Fruit fly (Drosophila melanogaster) whole organism, embryonic: ENCODE measurements around the gene GluRIIE.

Experiments used
- Asciz ChIP-seq: fragments of 200-800 bp; sonication (Bioruptor generic); optimal IDR thresholded peaks from 2 replicates; lab custom pipeline; 2017; ENCODE audit warnings: missing biosample characterization, mild to moderate bottlenecking, missing genetic modification characterization, missing genetic modification reagents
- Atf-2 ChIP-seq: fragments of 200-800 bp; sonication (Bioruptor generic); optimal IDR thresholded peaks from 2 replicates; lab custom pipeline; 2016; ENCODE audit warnings: missing biosample characterization, missing genetic modification characterization
- CG11695 ChIP-seq: fragments of 200-800 bp; sonication (Bioruptor generic); IDR thresholded peaks from 3 replicates; pipeline ENCODE4 v1.3.6; 2022; ENCODE audit warnings: missing biosample characterization, missing genetic modification characterization
- CG11723 ChIP-seq: fragments of 200-800 bp; sonication (Bioruptor generic); optimal IDR thresholded peaks from 2 replicates; lab custom pipeline; 2017; ENCODE audit warnings: missing biosample characterization, mild to moderate bottlenecking, missing genetic modification characterization
- CG12659 ChIP-seq: fragments of 200-800 bp; sonication (Bioruptor generic); optimal IDR thresholded peaks from 3 replicates; lab custom pipeline; 2017; ENCODE audit warnings: mild to moderate bottlenecking, missing biosample characterization, missing genetic modification reagents, missing genetic modification characterization
- CG13123 ChIP-seq: fragments of 200-800 bp; sonication (Bioruptor generic); optimal IDR thresholded peaks from 2 replicates; lab custom pipeline; 2016; ENCODE audit warnings: missing biosample characterization, missing genetic modification characterization
- CG13624 ChIP-seq: fragments of 200-800 bp; sonication (Bioruptor generic); optimal IDR thresholded peaks from 2 replicates; lab custom pipeline; 2016; ENCODE audit warnings: missing biosample characterization, missing genetic modification characterization
- CG14667 ChIP-seq: fragments of 200-800 bp; sonication (Bioruptor generic); IDR thresholded peaks from 2 replicates; pipeline ENCODE4 v1.3.6; 2022; ENCODE audit warnings: missing biosample characterization, missing genetic modification characterization
- CG15269 ChIP-seq: fragments of 200-800 bp; sonication (Bioruptor generic); optimal IDR thresholded peaks from 2 replicates; lab custom pipeline; 2018; ENCODE audit warnings: missing biosample characterization, mild to moderate bottlenecking, missing genetic modification characterization, moderate library complexity
- CG1602 ChIP-seq: fragments of 200-800 bp; sonication (Bioruptor generic); optimal IDR thresholded peaks from 3 replicates; lab custom pipeline; 2016; ENCODE audit warnings: missing biosample characterization, missing genetic modification characterization
- CG1603 ChIP-seq: fragments of 200-800 bp; sonication (Bioruptor generic); optimal IDR thresholded peaks from 2 replicates; lab custom pipeline; 2019; ENCODE audit warnings: missing biosample characterization, mild to moderate bottlenecking, missing genetic modification characterization, moderate library complexity
- CG17361 ChIP-seq: fragments of 200-800 bp; sonication (Bioruptor generic); IDR thresholded peaks from 3 replicates; pipeline ENCODE4 v1.3.6; 2022; ENCODE audit warnings: missing biosample characterization, missing genetic modification characterization
- CG18262 ChIP-seq: fragments of 200-800 bp; optimal IDR thresholded peaks from 3 replicates; lab custom pipeline; 2019; ENCODE audit warnings: missing biosample characterization, mild to moderate bottlenecking, missing genetic modification characterization, moderate library complexity
- CG18619 ChIP-seq: fragments of 200-800 bp; sonication (Bioruptor generic); optimal IDR thresholded peaks from 3 replicates; lab custom pipeline; 2017; ENCODE audit warnings: missing biosample characterization, mild to moderate bottlenecking, missing genetic modification characterization
- CG2889 ChIP-seq: fragments of 200-800 bp; sonication (Bioruptor generic); IDR thresholded peaks from 3 replicates; pipeline ENCODE4 v1.3.6; 2022; ENCODE audit warnings: missing biosample characterization, missing genetic modification characterization
- CG30431 ChIP-seq: fragments of 200-800 bp; sonication (Bioruptor generic); optimal IDR thresholded peaks from 2 replicates; lab custom pipeline; 2017; ENCODE audit warnings: missing biosample characterization, missing genetic modification characterization
- CG4707 ChIP-seq: fragments of 200-800 bp; sonication (Bioruptor generic); optimal IDR thresholded peaks from 2 replicates; lab custom pipeline; 2018; ENCODE audit warnings: missing biosample characterization, mild to moderate bottlenecking, missing genetic modification characterization, moderate library complexity
- CG5245 ChIP-seq: fragments of 200-800 bp; sonication (Bioruptor generic); optimal IDR thresholded peaks from 3 replicates; lab custom pipeline; 2016; ENCODE audit warnings: missing biosample characterization, missing genetic modification characterization
- CG6683 ChIP-seq: fragments of 200-800 bp; sonication (Bioruptor generic); optimal IDR thresholded peaks from 2 replicates; lab custom pipeline; 2017; ENCODE audit warnings: missing biosample characterization, mild to moderate bottlenecking, missing genetic modification characterization, missing genetic modification reagents
- CG7372 ChIP-seq: fragments of 200-800 bp; sonication (Bioruptor generic); IDR thresholded peaks from 2 replicates; pipeline ENCODE4 v1.3.6; 2022; ENCODE audit warnings: missing biosample characterization, missing genetic modification characterization
- CG7556 ChIP-seq: fragments of 200-800 bp; sonication (Bioruptor generic); optimal IDR thresholded peaks from 2 replicates; lab custom pipeline; 2017; ENCODE audit warnings: missing biosample characterization, mild to moderate bottlenecking, missing genetic modification characterization
- CG8281 ChIP-seq: fragments of 200-800 bp; sonication (Bioruptor generic); optimal IDR thresholded peaks from 2 replicates; lab custom pipeline; 2018; ENCODE audit warnings: missing biosample characterization, mild to moderate bottlenecking, missing genetic modification characterization, moderate library complexity
- Ets65A ChIP-seq: fragments of 200-800 bp; sonication (Bioruptor generic); peaks from one replicate; lab custom pipeline; 2016; ENCODE audit warnings: missing biosample characterization, missing genetic modification characterization
- Fer2 ChIP-seq: fragments of 200-800 bp; sonication (Bioruptor generic); optimal IDR thresholded peaks from 2 replicates; lab custom pipeline; 2018; ENCODE audit warnings: missing biosample characterization, mild to moderate bottlenecking, missing genetic modification characterization, moderate library complexity
- HLH54F ChIP-seq: fragments of 200-800 bp; sonication (Bioruptor generic); optimal IDR thresholded peaks from 3 replicates; lab custom pipeline; 2016; ENCODE audit warnings: missing biosample characterization, missing genetic modification characterization
- Pdp1 ChIP-seq, 2 experiments: fragments of 200-800 bp; sonication (Bioruptor generic); optimal IDR thresholded peaks; 3 replicates each; lab custom pipeline; 2016; ENCODE audit warnings: missing biosample characterization in 2 of 2, missing genetic modification characterization in 2 of 2, mild to moderate bottlenecking in 1 of 2, moderate library complexity in 1 of 2
- Side ChIP-seq: fragments of 200-800 bp; sonication (Bioruptor generic); optimal IDR thresholded peaks from 2 replicates; lab custom pipeline; 2016; ENCODE audit warnings: missing biosample characterization, missing genetic modification characterization
- Sin3A ChIP-seq: fragments of >200 bp; optimal IDR thresholded peaks from 2 replicates; lab custom pipeline; 2018
- Sox100B ChIP-seq: fragments of 200-800 bp; sonication (Bioruptor generic); optimal IDR thresholded peaks from 3 replicates; lab custom pipeline; 2018; ENCODE audit warnings: missing biosample characterization, mild to moderate bottlenecking, missing genetic modification characterization
- ap ChIP-seq: fragments of 200-800 bp; sonication (Bioruptor generic); IDR thresholded peaks from 2 replicates; pipeline ENCODE4 v1.3.6; 2022; ENCODE audit warnings: missing biosample characterization, missing genetic modification characterization
- ci ChIP-seq: fragments of 200-800 bp; sonication (Bioruptor generic); IDR thresholded peaks from 3 replicates; pipeline ENCODE4 v1.3.6; 2022; ENCODE audit warnings: missing biosample characterization, missing genetic modification characterization
- corto ChIP-seq: fragments of 200-800 bp; sonication (Bioruptor generic); optimal IDR thresholded peaks from 2 replicates; lab custom pipeline; 2016; ENCODE audit warnings: missing biosample characterization, mild to moderate bottlenecking, missing genetic modification characterization, moderate library complexity
- danr ChIP-seq: fragments of 200-800 bp; sonication (Bioruptor generic); IDR thresholded peaks from 2 replicates; pipeline ENCODE4 v1.3.6; 2022; ENCODE audit warnings: missing biosample characterization, missing genetic modification characterization
- dati ChIP-seq: fragments of 200-800 bp; sonication (Bioruptor generic); IDR thresholded peaks from 2 replicates; pipeline ENCODE4 v1.3.6; 2022; ENCODE audit warnings: missing biosample characterization, missing genetic modification characterization
- eve ChIP-seq, 2 experiments: fragments of >200 bp; optimal IDR thresholded peaks; 2 replicates each; lab custom pipeline; 2017; ENCODE audit warnings: missing biosample characterization in 2 of 2, missing genetic modification characterization in 2 of 2
- fd3F ChIP-seq: fragments of 200-800 bp; sonication (Bioruptor generic); optimal IDR thresholded peaks from 2 replicates; lab custom pipeline; 2018; ENCODE audit warnings: missing biosample characterization, mild to moderate bottlenecking, missing genetic modification characterization, moderate library complexity
- fd64A ChIP-seq: fragments of 200-800 bp; sonication (Bioruptor generic); optimal IDR thresholded peaks from 3 replicates; lab custom pipeline; 2018; ENCODE audit warnings: missing biosample characterization, mild to moderate bottlenecking, missing genetic modification characterization
- lov ChIP-seq, 2 experiments: fragments of 200-800 bp in 1 of 2; fragments of >200 bp in 1 of 2; sonication (Bioruptor generic) in 1 of 2; IDR thresholded peaks in 1 of 2; optimal IDR thresholded peaks in 1 of 2; 2 replicates in 1 of 2; 3 replicates in 1 of 2; pipeline versions ENCODE4 v1.3.6 to Lab custom; 2017 to 2022; ENCODE audit warnings: missing biosample characterization in 1 of 2, missing genetic modification characterization in 1 of 2
- luna ChIP-seq: fragments of 200-800 bp; sonication (Bioruptor generic); optimal IDR thresholded peaks from 2 replicates; lab custom pipeline; 2016; ENCODE audit warnings: missing biosample characterization, missing genetic modification characterization
- nerfin-2 ChIP-seq: fragments of 200-800 bp; sonication (Bioruptor generic); IDR thresholded peaks from 2 replicates; pipeline ENCODE4 v1.3.6; 2022; ENCODE audit warnings: missing biosample characterization, missing genetic modification characterization; ENCODE audit not compliant: partially characterized antibody
- onecut ChIP-seq: fragments of 200-800 bp; sonication (Bioruptor generic); IDR thresholded peaks from 2 replicates; pipeline ENCODE4 v1.3.6; 2022; ENCODE audit warnings: missing biosample characterization, missing genetic modification characterization
- p53 ChIP-seq: fragments of 200-800 bp; sonication (Bioruptor generic); optimal IDR thresholded peaks from 2 replicates; lab custom pipeline; 2016; ENCODE audit warnings: missing biosample characterization, missing genetic modification characterization
- phol ChIP-seq: fragments of 200-800 bp; sonication (Bioruptor generic); optimal IDR thresholded peaks from 3 replicates; lab custom pipeline; 2018; ENCODE audit warnings: missing biosample characterization, mild to moderate bottlenecking, missing genetic modification characterization, moderate library complexity
- pita ChIP-seq: fragments of 200-800 bp; sonication (Bioruptor generic); optimal IDR thresholded peaks from 2 replicates; lab custom pipeline; 2017; ENCODE audit warnings: missing biosample characterization, mild to moderate bottlenecking, missing genetic modification characterization
- pros ChIP-seq: fragments of 200-800 bp; sonication (Bioruptor generic); optimal IDR thresholded peaks from 3 replicates; lab custom pipeline; 2019; ENCODE audit warnings: missing biosample characterization, mild to moderate bottlenecking, missing genetic modification characterization, moderate library complexity
- sr ChIP-seq: fragments of 200-800 bp; sonication (Bioruptor generic); IDR thresholded peaks from 3 replicates; pipeline ENCODE4 v1.3.6; 2022; ENCODE audit warnings: missing biosample characterization, missing genetic modification characterization
- wek ChIP-seq: fragments of 200-800 bp; sonication (Bioruptor generic); optimal IDR thresholded peaks from 3 replicates; lab custom pipeline; 2018; ENCODE audit warnings: missing biosample characterization, mild to moderate bottlenecking, missing genetic modification characterization, moderate library complexity
- zen ChIP-seq: fragments of 200-800 bp; sonication (Bioruptor generic); optimal IDR thresholded peaks from 3 replicates; lab custom pipeline; 2018; ENCODE audit warnings: missing biosample characterization, mild to moderate bottlenecking, missing genetic modification characterization, moderate library complexity

GluRIIE gene

DNA sequence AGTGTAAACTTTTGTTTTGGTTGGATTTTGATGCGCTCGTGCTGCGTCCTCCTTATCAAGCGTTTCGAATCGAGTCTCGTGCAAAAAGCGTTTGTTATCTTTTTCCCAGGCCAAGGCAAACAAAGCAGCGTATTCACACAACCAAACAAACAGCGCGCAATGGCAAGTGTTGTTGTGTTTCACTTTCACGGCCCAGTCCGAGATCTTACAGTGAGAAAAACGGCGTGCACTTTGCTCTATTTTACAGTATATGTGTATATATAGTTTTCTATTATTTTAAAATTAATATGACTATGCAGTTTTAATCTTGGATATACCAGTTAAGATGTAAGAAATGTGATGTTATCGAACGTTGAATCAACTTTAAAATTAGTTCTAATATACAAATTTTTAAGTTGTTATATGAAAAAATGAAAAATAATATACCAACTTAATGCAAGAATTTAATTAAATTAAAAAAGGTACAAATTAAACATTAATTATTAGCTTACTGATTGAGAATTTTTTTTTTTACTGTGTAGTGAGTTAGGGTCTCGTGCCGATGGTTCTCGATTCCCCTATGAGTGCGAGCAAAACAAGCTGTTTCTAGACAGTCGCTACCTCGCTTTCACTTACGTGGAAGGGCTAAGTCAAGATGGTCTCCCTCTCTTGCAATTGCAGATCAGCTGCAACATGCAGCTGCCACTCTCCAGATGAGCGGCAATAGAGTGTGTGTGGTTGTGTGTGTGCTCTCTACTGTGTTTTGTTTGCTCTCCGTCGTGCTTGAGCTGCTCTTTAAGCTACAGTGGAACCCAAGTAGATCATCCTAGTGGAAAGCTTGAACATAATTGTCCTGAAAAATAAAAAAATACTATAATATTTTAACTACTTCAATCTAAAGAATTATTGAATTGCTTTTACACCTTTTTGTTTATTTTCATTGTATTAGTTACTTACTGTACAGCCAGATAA is 54.0 kb downstream of the GluRIIE start (continued):
- TF ChIP-seq onecut (GFP tag; lab: Robert Waterston, UW) (peak; percentile 67), Ets65A (GFP tag; lab: Kevin White, UChicago) (peak; percentile 73), Sox100B (peak; percentile 97), CG4707 (GFP tag; lab: Kevin White, UChicago) (peak; percentile 33), danr (GFP tag; lab: Robert Waterston, UW) (peak; percentile 68), wek (GFP tag; lab: Kevin White, UChicago) (no peak), CG15269 (tag; lab: Kevin White, UChicago) (peak; percentile 89), pros (GFP tag; lab: Kevin White, UChicago) (peak; percentile 79), phol (tag; lab: Kevin White, UChicago) (peak; percentile 97), CG30431 (GFP tag; lab: Kevin White, UChicago) (peak; percentile 68), CG12659 (peak; percentile 81), CG5245 (GFP tag; lab: Kevin White, UChicago) (peak; percentile 72), HLH54F (GFP tag; lab: Kevin White, UChicago) (no peak), CG6683 (GFP tag; lab: Kevin White, UChicago) (peak; percentile 80), nerfin-2 (GFP tag; lab: Robert Waterston, UW) (no peak), CG17361 (GFP tag; lab: Robert Waterston, UW) (peak; percentile 98), Asciz (GFP tag; lab: Kevin White, UChicago) (peak; percentile 88), CG14667 (GFP tag; lab: Robert Waterston, UW) (peak; percentile 79), sr (GFP tag; lab: Robert Waterston, UW) (no peak), CG8281 (peak; percentile 78), CG1603 (peak; percentile 54), CG18262 (tag; lab: Kevin White, UChicago) (peak; percentile 98), fd3F (GFP tag; lab: Kevin White, UChicago) (peak; percentile 72), Atf-2 (GFP tag; lab: Kevin White, UChicago) (no peak), Sin3A (no peak), CG7372 (peak; percentile 63), dati (GFP tag; lab: Robert Waterston, UW) (peak; percentile 64; the same call in 1 of the 2 replicates), ap (GFP tag; lab: Robert Waterston, UW) (peak; percentile 64), CG11723 (GFP tag; lab: Kevin White, UChicago) (peak; percentile 66), CG1602 (GFP tag; lab: Kevin White, UChicago) (peak; percentile 86), CG13624 (GFP tag; lab: Kevin White, UChicago) (no peak), Fer2 (peak; percentile 58), Pdp1 (GFP tag; optimal IDR thresholded peaks at IDR 0.05; lab: Kevin White, UChicago) (peak in 1 of 2 experiments; percentile 13), Side (GFP tag; lab: Kevin White, UChicago) (peak; percentile 27), lov (optimal IDR thresholded peaks at IDR 0.05; lab: Kevin White, UChicago) (no peak), lov (GFP tag; IDR thresholded peaks at IDR 0.05; lab: Robert Waterston, UW) (0 out of 3 replicates have a peak, but pooled peaks have one; percentile 15), CG7556 (GFP tag; lab: Kevin White, UChicago) (peak; percentile 95), fd64A (GFP tag; lab: Kevin White, UChicago) (peak; percentile 23), CG11695 (peak; percentile 93), CG2889 (GFP tag; lab: Robert Waterston, UW) (peak; percentile 53; the same call in 1 of the 3 replicates), corto (GFP tag; lab: Kevin White, UChicago) (no peak), CG18619 (GFP tag; lab: Kevin White, UChicago) (peak; percentile 85), pita (GFP tag; lab: Kevin White, UChicago) (no peak), eve (GFP tag; optimal IDR thresholded peaks at IDR 0.05; lab: Kevin White, UChicago) (no peak), ci (peak; percentile 83), luna (GFP tag; lab: Kevin White, UChicago) (no peak), zen (tag; lab: Kevin White, UChicago) (peak; percentile 94), CG13123 (peak; percentile 55), p53 (GFP tag; lab: Kevin White, UChicago) (no peak)
